Fruit fly (Drosophila melanogaster): Measurements from ENCODE around the gene Frq1.

The Frq1 gene

DNA sequence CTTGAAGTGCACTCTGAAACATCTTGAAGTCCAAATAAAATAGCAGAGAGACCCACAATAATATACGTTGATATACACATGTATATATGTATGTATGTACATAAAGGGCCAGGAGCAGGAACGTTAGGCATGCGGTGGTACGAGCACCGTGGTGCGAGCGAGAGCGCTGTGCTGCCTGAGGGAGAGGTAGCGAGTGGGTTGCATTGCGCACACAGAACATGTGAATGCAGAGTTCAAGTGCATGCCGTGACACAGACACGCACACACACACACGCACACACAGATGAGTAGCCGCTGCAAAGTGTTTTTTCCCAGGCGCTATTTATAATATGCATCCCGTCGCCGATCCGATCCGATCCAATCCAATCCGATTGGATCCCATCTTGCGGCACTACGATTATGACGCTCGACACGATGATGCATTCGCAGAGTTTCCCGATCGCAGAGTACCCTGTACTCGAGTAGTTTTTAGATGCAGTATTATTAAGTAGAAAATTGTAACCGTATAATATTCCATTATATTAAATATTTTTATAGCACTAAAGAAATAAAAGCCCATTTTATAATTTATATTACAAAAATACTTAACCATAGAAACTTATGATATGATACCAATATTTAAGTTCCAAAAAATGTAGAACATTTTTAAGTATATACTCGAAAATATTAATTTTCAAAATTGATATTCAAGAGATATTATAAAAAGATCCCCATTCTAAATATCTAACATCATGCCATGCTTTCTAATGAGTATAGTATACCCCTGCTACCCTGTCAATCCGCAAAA, 53.1 kb downstream of the Frq1 start (continued):
- TF ChIP-seq dm (GFP tag; optimal IDR thresholded peaks at IDR 0.05) (no peak), tap (tag; optimal IDR thresholded peaks at IDR 0.05) (no peak), Poxn (GFP tag; IDR thresholded peaks at IDR 0.05) (no peak), Fer2 (tag; optimal IDR thresholded peaks at IDR 0.05) (no peak), sim (GFP tag; IDR thresholded peaks at IDR 0.05) (no peak), CG10979 (tag; optimal IDR thresholded peaks at IDR 0.05) (peak; percentile 63), CG17612 (GFP tag; IDR thresholded peaks at IDR 0.05) (no peak), Atf-2 (GFP tag; optimal IDR thresholded peaks at IDR 0.05) (no peak), pho (GFP tag; optimal IDR thresholded peaks at IDR 0.05) (no peak), CG15269 (tag; optimal IDR thresholded peaks at IDR 0.05) (no peak), Opbp (GFP tag; IDR thresholded peaks at IDR 0.05; ENCODE audit: partially characterized antibody) (no peak), CG12744 (GFP tag; optimal IDR thresholded peaks at IDR 0.05) (no peak), TFAM (GFP tag; optimal IDR thresholded peaks at IDR 0.05) (no peak), Hr78 (GFP tag; optimal IDR thresholded peaks at IDR 0.05) (no peak), bowl (GFP tag; IDR thresholded peaks at IDR 0.05) (no peak), CkIIα-i1 (GFP tag; IDR thresholded peaks at IDR 0.05) (no peak), HLH4C (GFP tag; IDR thresholded peaks at IDR 0.05; ENCODE audit: partially characterized antibody) (no peak), CG10431 (GFP tag; optimal IDR thresholded peaks at IDR 0.05) (no peak), gfzf (GFP tag; optimal IDR thresholded peaks at IDR 0.05) (no peak), fd3F (GFP tag; optimal IDR thresholded peaks at IDR 0.05) (no peak), CG18476 (GFP tag; optimal IDR thresholded peaks at IDR 0.05) (no peak), Hmr (GFP tag; optimal IDR thresholded peaks at IDR 0.05) (no peak), H15 (GFP tag; IDR thresholded peaks at IDR 0.05) (no peak), CG10543 (GFP tag; optimal IDR thresholded peaks at IDR 0.05) (no peak), sd (tag; optimal IDR thresholded peaks at IDR 0.05) (no peak), bab2 (GFP tag; optimal IDR thresholded peaks at IDR 0.05) (no peak), CG32772 (GFP tag; IDR thresholded peaks at IDR 0.05) (no peak), HLHmδ (GFP tag; optimal IDR thresholded peaks at IDR 0.05) (no peak), CG12769 (tag; optimal IDR thresholded peaks at IDR 0.05) (no peak), Gsc (GFP tag; IDR thresholded peaks at IDR 0.05) (no peak), CG13624 (GFP tag; optimal IDR thresholded peaks at IDR 0.05) (no peak), Rx (GFP tag; IDR thresholded peaks at IDR 0.05) (no peak), D19A (tag; optimal IDR thresholded peaks at IDR 0.05) (no peak), Usf (GFP tag; optimal IDR thresholded peaks at IDR 0.05) (no peak), pnt (GFP tag; optimal IDR thresholded peaks at IDR 0.05) (no peak), CG14965 (GFP tag; optimal IDR thresholded peaks at IDR 0.05; ENCODE audit: borderline replicate concordance) (no peak), CG6683 (GFP tag; optimal IDR thresholded peaks at IDR 0.05) (no peak), fd102C (GFP tag; optimal IDR thresholded peaks at IDR 0.05) (no peak), CG7987 (GFP tag; optimal IDR thresholded peaks at IDR 0.05) (no peak), HmgD (GFP tag; optimal IDR thresholded peaks at IDR 0.05) (no peak), Gug (GFP tag; IDR thresholded peaks at IDR 0.05) (no peak), Hsf (GFP tag; optimal IDR thresholded peaks at IDR 0.05) (no peak), BtbVII (GFP tag; optimal IDR thresholded peaks at IDR 0.05) (no peak), tx (GFP tag; optimal IDR thresholded peaks at IDR 0.05) (no peak), Fer3 (tag; optimal IDR thresholded peaks at IDR 0.05) (no peak), gem (tag; optimal IDR thresholded peaks at IDR 0.05) (peak; percentile 59), jigr1 (GFP tag; IDR thresholded peaks at IDR 0.05) (no peak), CG18619 (GFP tag; optimal IDR thresholded peaks at IDR 0.05) (no peak), CG14441 (GFP tag; IDR thresholded peaks at IDR 0.05) (no peak), nau (GFP tag; optimal IDR thresholded peaks at IDR 0.05) (no peak)

Measured in whole organism, embryonic.